Worm (Caenorhabditis elegans): ENCODE results near the gene sma-10.

Gene sma-10

DNA sequence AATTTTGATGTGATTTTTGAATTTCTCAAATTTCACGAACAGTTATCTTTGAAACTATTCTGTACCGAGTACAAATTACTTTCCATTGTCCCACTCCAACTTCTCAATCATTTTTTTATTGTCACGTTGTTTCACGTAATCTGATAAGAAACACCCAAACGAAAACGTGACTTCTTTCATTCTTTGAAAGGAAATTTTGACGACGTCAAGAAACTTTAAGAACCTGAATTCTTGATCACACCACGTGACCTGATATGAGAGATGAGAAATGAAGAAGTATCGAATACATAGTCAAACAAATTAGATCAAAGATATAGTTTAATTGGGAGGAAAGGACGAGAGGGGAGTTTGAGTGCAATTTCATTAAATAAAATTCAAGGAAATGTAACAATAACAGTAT lies 35.3 kb downstream of the sma-10 start:
- TF ChIP-seq ceh-6 (GFP tag; optimal IDR thresholded peaks at IDR 0.05) (no peak), pha-2 (tag; optimal IDR thresholded peaks at IDR 0.05) (no peak), che-1 (tag; optimal IDR thresholded peaks at IDR 0.05) (no peak), K02D7.2 (tag; optimal IDR thresholded peaks at IDR 0.05) (no peak), ref-2 (tag; optimal IDR thresholded peaks at IDR 0.05) (no peak), ceh-22 (tag; optimal IDR thresholded peaks at IDR 0.05) (no peak), tbx-2 (tag; optimal IDR thresholded peaks at IDR 0.05) (no peak), hlh-15 (tag; optimal IDR thresholded peaks at IDR 0.05) (no peak), lin-11 (tag; optimal IDR thresholded peaks at IDR 0.05) (no peak)

DNA sequence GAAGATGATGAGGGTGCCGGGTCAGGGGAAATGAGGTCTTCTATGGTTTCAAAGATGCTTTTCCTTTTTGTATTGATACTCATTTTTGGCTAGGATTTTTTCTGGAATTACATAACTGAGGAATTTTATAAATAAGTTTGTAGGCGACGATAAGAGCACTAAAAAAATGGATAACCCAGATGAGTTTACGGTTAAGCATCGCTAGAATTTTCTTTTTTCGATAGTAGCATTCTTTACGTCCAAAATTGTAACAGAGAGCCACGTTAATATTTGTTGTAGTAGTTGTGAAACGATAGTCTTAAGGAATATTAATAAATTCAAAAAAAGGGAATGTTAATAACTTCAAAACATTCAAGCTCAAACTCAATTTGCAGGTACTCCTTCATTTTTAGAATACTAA lies 39.4 kb downstream of the sma-10 start, which contains the start of gene snai-1:
snai-1 (minus strand) TSS at position 101 of the 400 bp plus-strand sequence.
- no peak for TF ChIP-seq elt-4 (tag; optimal IDR thresholded peaks at IDR 0.05)

DNA sequence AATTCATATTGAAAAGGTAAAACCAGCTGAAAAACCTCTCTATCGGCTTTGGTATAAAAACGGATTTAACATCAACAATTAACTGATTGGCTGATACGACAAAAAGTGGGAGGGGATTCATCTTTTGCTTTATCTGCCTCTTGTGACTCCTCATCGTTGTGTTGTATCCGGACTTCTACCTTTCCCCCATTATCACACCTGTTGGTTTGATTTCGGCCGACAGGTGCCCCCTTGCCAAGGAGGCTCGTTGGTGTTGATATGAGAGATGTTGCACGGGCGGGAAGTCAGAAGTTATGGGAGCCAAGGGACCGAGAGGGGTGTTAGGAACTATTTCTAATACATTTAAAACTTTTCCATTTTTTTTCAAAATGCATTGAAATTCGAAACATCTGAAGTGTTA lies 40.3 kb downstream of the sma-10 start:
- TF ChIP-seq unc-55 (GFP tag; optimal IDR thresholded peaks at IDR 0.05) (peak; percentile 57), pha-2 (tag; optimal IDR thresholded peaks at IDR 0.05) (no peak), dmd-4 (tag; optimal IDR thresholded peaks at IDR 0.05; ENCODE audit: borderline replicate concordance) (no peak)

DNA sequence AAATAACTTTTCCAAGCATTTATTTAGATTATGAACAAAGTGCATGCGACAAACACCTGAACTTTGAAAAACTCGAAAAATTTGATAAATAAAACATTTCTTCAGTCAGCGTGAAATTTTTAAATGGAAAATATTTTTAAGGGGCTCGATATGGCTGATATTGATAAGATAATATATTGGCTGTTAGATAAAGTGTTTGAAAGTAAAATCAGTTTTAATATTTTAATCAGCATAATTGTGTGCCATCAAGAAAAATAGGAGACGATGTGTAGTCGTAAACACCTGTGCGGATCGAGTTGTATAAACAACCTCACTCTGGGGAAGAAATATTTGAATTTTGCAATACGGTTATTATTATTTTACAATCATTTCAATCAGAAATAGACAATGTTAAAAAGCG lies 45.4 kb downstream of the sma-10 start:
- TF ChIP-seq ceh-34 (tag; optimal IDR thresholded peaks at IDR 0.05) (no peak), ceh-30 (tag; optimal IDR thresholded peaks at IDR 0.05) (no peak), ref-2 (tag; optimal IDR thresholded peaks at IDR 0.05) (no peak), sox-2 (GFP tag; IDR thresholded peaks at IDR 0.05) (no peak), sdc-2 (tag; optimal IDR thresholded peaks at IDR 0.05) (no peak), unc-55 (GFP tag; optimal IDR thresholded peaks at IDR 0.05) (no peak), hlh-15 (tag; optimal IDR thresholded peaks at IDR 0.05) (no peak), unc-86 (tag; optimal IDR thresholded peaks at IDR 0.05) (no peak), npax-4 (tag; optimal IDR thresholded peaks at IDR 0.05) (no peak), unc-42 (tag; optimal IDR thresholded peaks at IDR 0.05) (no peak), fkh-6 (tag; optimal IDR thresholded peaks at IDR 0.05) (no peak), pros-1 (tag; optimal IDR thresholded peaks at IDR 0.05) (no peak), K02D7.2 (tag; optimal IDR thresholded peaks at IDR 0.05) (no peak)

DNA sequence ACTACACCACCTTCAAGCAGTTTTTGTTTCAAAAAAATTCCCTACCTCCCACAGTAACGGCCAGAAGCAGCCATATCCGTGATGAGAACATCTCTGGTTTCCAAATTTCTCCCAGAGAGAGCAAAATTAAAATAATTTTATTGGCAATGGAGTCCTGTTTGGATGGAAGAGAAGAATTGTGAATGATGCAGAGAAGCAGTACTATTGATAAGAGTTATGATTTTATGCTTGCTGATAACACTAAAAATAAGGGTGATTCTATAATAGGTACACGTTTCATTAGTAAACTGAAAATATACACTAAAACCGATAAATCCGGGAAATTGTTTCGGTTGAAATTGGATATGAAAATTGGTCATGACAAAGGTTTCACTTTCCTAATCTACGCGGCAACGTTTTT lies 46.2 kb downstream of the sma-10 start, which contains the start of gene dsc-4:
dsc-4 (minus strand) TSS at position 165 of the 400 bp plus-strand sequence.
- TF ChIP-seq mec-3 (tag; optimal IDR thresholded peaks at IDR 0.05; ENCODE audit: borderline replicate concordance) (no peak), elt-2 (tag; optimal IDR thresholded peaks at IDR 0.05) (peak; percentile 52)

DNA sequence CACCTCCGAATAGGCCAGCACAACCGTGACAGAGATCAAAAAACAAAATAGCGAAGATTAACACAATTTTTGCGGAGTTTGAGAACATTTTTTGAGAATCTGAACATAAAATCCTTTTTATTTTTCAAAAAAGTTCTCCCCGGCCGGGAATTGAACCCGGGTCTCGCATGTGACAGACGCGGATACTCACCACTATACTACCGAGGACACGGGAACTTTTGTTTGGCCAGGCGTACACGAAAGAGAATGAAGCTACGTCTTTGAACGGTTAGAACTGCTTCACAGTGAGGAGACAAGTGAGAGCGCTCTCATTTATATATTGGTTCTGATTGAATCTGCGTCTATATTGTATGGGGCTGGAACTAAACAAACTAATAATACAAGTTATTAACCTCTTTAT lies 48.3 kb downstream of the sma-10 start, which contains the start of gene grl-26:
grl-26 (minus strand) TSS at position 318 of the 400 bp plus-strand sequence.
- peak; percentile 63 for TF ChIP-seq gmeb-2 (tag; optimal IDR thresholded peaks at IDR 0.05)
- TF ChIP-seq unc-42 (tag; optimal IDR thresholded peaks at IDR 0.05): no peak
- TF ChIP-seq fkh-6 (tag; optimal IDR thresholded peaks at IDR 0.05): peak; percentile 49
- peak; percentile 62 for TF ChIP-seq hlh-30 (tag; optimal IDR thresholded peaks at IDR 0.05; ENCODE audit: insufficient read depth)
- TF ChIP-seq hlh-15 (tag; optimal IDR thresholded peaks at IDR 0.05): peak; percentile 26
- TF ChIP-seq ets-4 (tag; optimal IDR thresholded peaks at IDR 0.05): no peak
- TF ChIP-seq ref-2 (tag; optimal IDR thresholded peaks at IDR 0.05): peak; percentile 57
- TF ChIP-seq K02D7.2 (tag; optimal IDR thresholded peaks at IDR 0.05): peak; percentile 88
- TF ChIP-seq ceh-34 (tag; optimal IDR thresholded peaks at IDR 0.05): peak; percentile 35
- no peak for TF ChIP-seq odd-2 (tag; optimal IDR thresholded peaks at IDR 0.05)
- peak; percentile 30 for TF ChIP-seq ceh-31 (tag; optimal IDR thresholded peaks at IDR 0.05)
- no peak for TF ChIP-seq eyg-1 (tag; optimal IDR thresholded peaks at IDR 0.05)
- TF ChIP-seq ceh-6 (GFP tag; optimal IDR thresholded peaks at IDR 0.05): peak; percentile 57
- TF ChIP-seq nfya-1 (tag; optimal IDR thresholded peaks at IDR 0.05): peak; percentile 28
- TF ChIP-seq F13H6.1 (tag; optimal IDR thresholded peaks at IDR 0.05): peak; percentile 30
- TF ChIP-seq unc-86 (tag; optimal IDR thresholded peaks at IDR 0.05): peak; percentile 24
- no peak for TF ChIP-seq pax-1 (tag; optimal IDR thresholded peaks at IDR 0.05)
- TF ChIP-seq unc-55 (GFP tag; optimal IDR thresholded peaks at IDR 0.05): no peak
- TF ChIP-seq syd-9 (tag; optimal IDR thresholded peaks at IDR 0.05): peak; percentile 18
- peak; percentile 37 for TF ChIP-seq fkh-10 (GFP tag; optimal IDR thresholded peaks at IDR 0.05)
- peak; percentile 30 for TF ChIP-seq fax-1 (tag; optimal IDR thresholded peaks at IDR 0.05)
- no peak for TF ChIP-seq pha-4 (tag; optimal IDR thresholded peaks at IDR 0.05)
- TF ChIP-seq dve-1 (tag; optimal IDR thresholded peaks at IDR 0.05): peak; percentile 49
- peak; percentile 41 for TF ChIP-seq Y22D7AL.16 (tag; optimal IDR thresholded peaks at IDR 0.05)
- TF ChIP-seq K09A11.1 (tag; optimal IDR thresholded peaks at IDR 0.05; ENCODE audit: insufficient read depth): no peak
- TF ChIP-seq hlh-8 (tag; optimal IDR thresholded peaks at IDR 0.05): no peak
- TF ChIP-seq che-1 (tag; optimal IDR thresholded peaks at IDR 0.05): peak; percentile 68
- peak; percentile 53 for TF ChIP-seq elt-2 (tag; optimal IDR thresholded peaks at IDR 0.05)
- TF ChIP-seq tbx-2 (tag; optimal IDR thresholded peaks at IDR 0.05): peak; percentile 52
- no peak for TF ChIP-seq ceh-24 (tag; optimal IDR thresholded peaks at IDR 0.05)
- TF ChIP-seq lin-11 (tag; optimal IDR thresholded peaks at IDR 0.05): peak; percentile 10

All from whole organism, late embryonic.